Fruit fly (Drosophila melanogaster) whole organism, prepupa: ENCODE data around the gene mab-21.
A peak's percentile ranks its signal among the peaks of the same experiment; 100 is the strongest.

ENCODE experiments used
- Blimp-1 ChIP-seq: fragments of 200-800 bp; sonication (Bioruptor generic); optimal IDR thresholded peaks from 3 replicates; lab custom pipeline; 2017; ENCODE audit warnings: missing biosample characterization, missing genetic modification characterization, mild to moderate bottlenecking, moderate library complexity, missing genetic modification reagents
- CG10631 ChIP-seq: fragments of 200-800 bp; sonication (Bioruptor generic); optimal IDR thresholded peaks from 2 replicates; lab custom pipeline; 2016; ENCODE audit warnings: missing biosample characterization, missing genetic modification characterization
- CG11294 ChIP-seq: fragments of 200-800 bp; sonication (Bioruptor generic); IDR thresholded peaks from 2 replicates; pipeline ENCODE4 v1.3.6; 2022; ENCODE audit warnings: missing biosample characterization, missing genetic modification characterization
- CG15336 ChIP-seq: fragments of 200-800 bp; sonication (Bioruptor generic); IDR thresholded peaks from 2 replicates; pipeline ENCODE4 v1.3.6; 2022; ENCODE audit warnings: missing biosample characterization, missing genetic modification characterization
- CG1621 ChIP-seq: fragments of 200-800 bp; sonication (Bioruptor generic); optimal IDR thresholded peaks from 3 replicates; lab custom pipeline; 2018; ENCODE audit warnings: missing biosample characterization, mild to moderate bottlenecking, missing genetic modification characterization
- CG16779 ChIP-seq: fragments of 200-800 bp; sonication (Bioruptor generic); optimal IDR thresholded peaks from 3 replicates; lab custom pipeline; 2017; ENCODE audit warnings: missing biosample characterization, mild to moderate bottlenecking, missing genetic modification characterization
- CG3032 ChIP-seq: fragments of 200-800 bp; optimal IDR thresholded peaks from 2 replicates; lab custom pipeline; 2019; ENCODE audit warnings: missing biosample characterization, mild to moderate bottlenecking, missing genetic modification characterization, moderate library complexity
- CG31627 ChIP-seq: fragments of 200-800 bp; sonication (Bioruptor generic); optimal IDR thresholded peaks from 3 replicates; lab custom pipeline; 2016; ENCODE audit warnings: missing biosample characterization, missing genetic modification characterization
- CG34406 ChIP-seq: fragments of 200-800 bp; sonication (Bioruptor generic); optimal IDR thresholded peaks from 3 replicates; lab custom pipeline; 2016; ENCODE audit warnings: missing biosample characterization, missing genetic modification characterization
- CG3919 ChIP-seq: fragments of 200-800 bp; sonication (Bioruptor generic); optimal IDR thresholded peaks from 3 replicates; lab custom pipeline; 2016; ENCODE audit warnings: missing biosample characterization, missing genetic modification characterization
- CG4318 ChIP-seq: fragments of 200-800 bp; sonication (Bioruptor generic); optimal IDR thresholded peaks from 3 replicates; lab custom pipeline; 2017; ENCODE audit warnings: missing biosample characterization, mild to moderate bottlenecking, missing genetic modification characterization
- CG6163 ChIP-seq: fragments of 200-800 bp; sonication (Bioruptor generic); IDR thresholded peaks from 3 replicates; pipeline ENCODE4 v1.3.6; 2022; ENCODE audit warnings: missing biosample characterization, missing genetic modification characterization
- CG6792 ChIP-seq: fragments of 200-800 bp; sonication (Bioruptor generic); optimal IDR thresholded peaks from 3 replicates; lab custom pipeline; 2016; ENCODE audit warnings: missing biosample characterization, missing genetic modification characterization
- CG6808 ChIP-seq: fragments of 200-800 bp; sonication (Bioruptor generic); optimal IDR thresholded peaks from 3 replicates; lab custom pipeline; 2017; ENCODE audit warnings: missing biosample characterization, missing genetic modification characterization, mild to moderate bottlenecking, moderate library complexity, missing genetic modification reagents
- CG6854 ChIP-seq: fragments of 200-800 bp; sonication (Bioruptor generic); optimal IDR thresholded peaks from 2 replicates; lab custom pipeline; 2017; ENCODE audit warnings: missing biosample characterization, mild to moderate bottlenecking, missing genetic modification characterization
- CG7368 ChIP-seq: fragments of 200-800 bp; sonication (Bioruptor generic); optimal IDR thresholded peaks from 3 replicates; lab custom pipeline; 2016; ENCODE audit warnings: missing biosample characterization, missing genetic modification characterization
- CG8119 ChIP-seq: fragments of 200-800 bp; sonication (Bioruptor generic); IDR thresholded peaks from 3 replicates; pipeline ENCODE4 v1.3.6; 2022; ENCODE audit warnings: missing biosample characterization, missing genetic modification characterization
- CG8319 ChIP-seq: fragments of 200-800 bp; sonication (Bioruptor generic); optimal IDR thresholded peaks from 3 replicates; lab custom pipeline; 2016; ENCODE audit warnings: missing biosample characterization, missing genetic modification characterization
- CG8632 ChIP-seq: fragments of 200-800 bp; sonication (Bioruptor generic); optimal IDR thresholded peaks from 3 replicates; lab custom pipeline; 2016; ENCODE audit warnings: missing biosample characterization, missing genetic modification characterization
- CG9139 ChIP-seq: fragments of 200-800 bp; sonication (Bioruptor generic); optimal IDR thresholded peaks from 3 replicates; lab custom pipeline; 2017; ENCODE audit warnings: missing biosample characterization, mild to moderate bottlenecking, missing genetic modification characterization
- Eip75B ChIP-seq: fragments of 200-800 bp; sonication (Bioruptor generic); optimal IDR thresholded peaks from 3 replicates; lab custom pipeline; 2016; ENCODE audit warnings: missing biosample characterization, missing genetic modification characterization
- Eip93F ChIP-seq: fragments of 200-800 bp; sonication (Bioruptor generic); optimal IDR thresholded peaks from 2 replicates; lab custom pipeline; 2016; ENCODE audit warnings: missing biosample characterization, mild to moderate bottlenecking, missing genetic modification characterization
- Ets21C ChIP-seq: fragments of 200-800 bp; sonication (Bioruptor generic); optimal IDR thresholded peaks from 3 replicates; lab custom pipeline; 2016; ENCODE audit warnings: missing biosample characterization, missing genetic modification characterization
- Ets96B ChIP-seq: fragments of 200-800 bp; optimal IDR thresholded peaks from 2 replicates; lab custom pipeline; 2019; ENCODE audit warnings: missing biosample characterization, mild to moderate bottlenecking, missing genetic modification characterization, moderate library complexity
- Gug ChIP-seq: fragments of 200-800 bp; sonication (Bioruptor generic); IDR thresholded peaks from 2 replicates; pipeline ENCODE4 v1.3.6; 2022; ENCODE audit warnings: missing biosample characterization, missing genetic modification characterization
- Hr38 ChIP-seq: sonication (Bioruptor generic); optimal IDR thresholded peaks from 2 replicates; lab custom pipeline; 2016; ENCODE audit warnings: missing biosample characterization, missing genetic modification characterization
- Hr39 ChIP-seq: fragments of 200-800 bp; sonication (Bioruptor generic); optimal IDR thresholded peaks from 2 replicates; lab custom pipeline; 2016; ENCODE audit warnings: missing biosample characterization, missing genetic modification characterization
- Hr4 ChIP-seq: fragments of 200-800 bp; sonication (Bioruptor generic); optimal IDR thresholded peaks from 3 replicates; lab custom pipeline; 2016; ENCODE audit warnings: missing biosample characterization, missing genetic modification characterization
- Smox ChIP-seq: fragments of 200-800 bp; sonication (Bioruptor generic); optimal IDR thresholded peaks from 3 replicates; lab custom pipeline; 2016; ENCODE audit warnings: missing biosample characterization, missing genetic modification characterization
- Sox14 ChIP-seq: fragments of 200-800 bp; sonication (Bioruptor generic); optimal IDR thresholded peaks from 3 replicates; lab custom pipeline; 2016; ENCODE audit warnings: missing biosample characterization, missing genetic modification characterization
- Sox15 ChIP-seq: fragments of 200-800 bp; sonication (Bioruptor generic); optimal IDR thresholded peaks from 3 replicates; lab custom pipeline; 2016; ENCODE audit warnings: missing biosample characterization, missing genetic modification characterization
- achi ChIP-seq: fragments of 200-800 bp; sonication (Bioruptor generic); optimal IDR thresholded peaks from 3 replicates; lab custom pipeline; 2016; ENCODE audit warnings: missing biosample characterization, missing genetic modification characterization
- acj6 ChIP-seq: fragments of 200-800 bp; sonication (Bioruptor generic); optimal IDR thresholded peaks from 3 replicates; lab custom pipeline; 2016; ENCODE audit warnings: missing biosample characterization, missing genetic modification characterization
- cyc ChIP-seq: fragments of 200-800 bp; sonication (Bioruptor generic); optimal IDR thresholded peaks from 3 replicates; lab custom pipeline; 2016; ENCODE audit warnings: missing biosample characterization, missing genetic modification characterization
- dac ChIP-seq: fragments of 200-800 bp; sonication (Bioruptor generic); optimal IDR thresholded peaks from 2 replicates; lab custom pipeline; 2017; ENCODE audit warnings: missing biosample characterization, mild to moderate bottlenecking, missing genetic modification characterization
- dsx ChIP-seq: fragments of 200-800 bp; optimal IDR thresholded peaks from 3 replicates; lab custom pipeline; 2019; ENCODE audit warnings: missing biosample characterization, mild to moderate bottlenecking, missing genetic modification characterization, moderate library complexity; ENCODE audit not compliant: poor library complexity, severe bottlenecking
- eg ChIP-seq: fragments of 200-800 bp; sonication (Bioruptor generic); IDR thresholded peaks from 3 replicates; pipeline ENCODE4 v1.3.6; 2022; ENCODE audit warnings: missing biosample characterization, missing genetic modification characterization
- esn ChIP-seq: fragments of 200-800 bp; sonication (Bioruptor generic); optimal IDR thresholded peaks from 2 replicates; lab custom pipeline; 2016; ENCODE audit warnings: missing biosample characterization, mild to moderate bottlenecking, missing genetic modification characterization, moderate library complexity
- fd59A ChIP-seq: fragments of 200-800 bp; sonication (Bioruptor generic); optimal IDR thresholded peaks from 2 replicates; lab custom pipeline; 2017; ENCODE audit warnings: missing biosample characterization, mild to moderate bottlenecking, missing genetic modification characterization, missing genetic modification reagents
- fd85E ChIP-seq: fragments of 200-800 bp; sonication (Bioruptor generic); optimal IDR thresholded peaks from 3 replicates; lab custom pipeline; 2016; ENCODE audit warnings: missing biosample characterization, missing genetic modification characterization
- fkh ChIP-seq: fragments of 200-800 bp; sonication (Bioruptor generic); optimal IDR thresholded peaks from 3 replicates; lab custom pipeline; 2017; ENCODE audit warnings: missing biosample characterization, mild to moderate bottlenecking, missing genetic modification characterization, moderate library complexity
- net ChIP-seq: fragments of 200-800 bp; sonication (Bioruptor generic); optimal IDR thresholded peaks from 3 replicates; lab custom pipeline; 2016; ENCODE audit warnings: missing biosample characterization, missing genetic modification characterization
- salr ChIP-seq, 2 experiments: fragments of 200-800 bp; sonication (Bioruptor generic); optimal IDR thresholded peaks; 3 replicates each; lab custom pipeline; 2016 to 2018; ENCODE audit warnings: missing biosample characterization in 2 of 2, missing genetic modification characterization in 2 of 2, mild to moderate bottlenecking in 1 of 2
- spab ChIP-seq: fragments of 200-800 bp; sonication (Bioruptor generic); optimal IDR thresholded peaks from 2 replicates; lab custom pipeline; 2017; ENCODE audit warnings: missing biosample characterization, mild to moderate bottlenecking, missing genetic modification characterization, missing genetic modification reagents
- svp ChIP-seq: fragments of 200-800 bp; sonication (Bioruptor generic); peaks from one replicate; lab custom pipeline; 2016; ENCODE audit warnings: missing biosample characterization, missing genetic modification characterization
- topi ChIP-seq: fragments of 200-800 bp; sonication (Bioruptor generic); optimal IDR thresholded peaks from 3 replicates; lab custom pipeline; 2016; ENCODE audit warnings: missing biosample characterization, missing genetic modification characterization
- vri ChIP-seq: fragments of 200-800 bp; sonication (Bioruptor generic); optimal IDR thresholded peaks from 3 replicates; lab custom pipeline; 2016; ENCODE audit warnings: missing biosample characterization, mild to moderate bottlenecking, missing genetic modification characterization

mab-21 gene

dm6 chrX:6031692-6032091 is 18.7 kb upstream of the mab-21 start (continued):
- TF ChIP-seq CG34406 (GFP tag; lab: Kevin White, UChicago) (peak; percentile 12), dac (no peak), achi (GFP tag; lab: Kevin White, UChicago) (peak; percentile 36), CG3032 (tag; lab: Kevin White, UChicago) (peak; percentile 39), net (peak; percentile 2), CG10631 (GFP tag; lab: Kevin White, UChicago) (peak; percentile 35), Ets21C (peak; percentile 28)
- TF ChIP-seq, all 60 proteins: peak for 38

dm6 chrX:6030593-6030992 is 17.6 kb upstream of the mab-21 start:
- TF ChIP-seq CG6854 (GFP tag; lab: Kevin White, UChicago) (no peak), CG9139 (no peak), CG15336 (no peak), CG4318 (GFP tag; lab: Kevin White, UChicago) (no peak), CG7368 (no peak), CG1621 (tag; lab: Kevin White, UChicago) (no peak), net (no peak), Eip93F (GFP tag; lab: Kevin White, UChicago) (no peak), fkh (GFP tag; lab: Kevin White, UChicago) (no peak), Hr4 (GFP tag; lab: Kevin White, UChicago) (no peak), eg (GFP tag; lab: Robert Waterston, UW) (no peak), fd85E (no peak), CG6792 (GFP tag; lab: Kevin White, UChicago) (no peak), CG3032 (tag; lab: Kevin White, UChicago) (no peak), fd59A (GFP tag; lab: Kevin White, UChicago) (no peak), vri (no peak), CG10631 (GFP tag; lab: Kevin White, UChicago) (no peak), CG8319 (GFP tag; lab: Kevin White, UChicago) (no peak), acj6 (GFP tag; lab: Kevin White, UChicago) (no peak)

DNA sequence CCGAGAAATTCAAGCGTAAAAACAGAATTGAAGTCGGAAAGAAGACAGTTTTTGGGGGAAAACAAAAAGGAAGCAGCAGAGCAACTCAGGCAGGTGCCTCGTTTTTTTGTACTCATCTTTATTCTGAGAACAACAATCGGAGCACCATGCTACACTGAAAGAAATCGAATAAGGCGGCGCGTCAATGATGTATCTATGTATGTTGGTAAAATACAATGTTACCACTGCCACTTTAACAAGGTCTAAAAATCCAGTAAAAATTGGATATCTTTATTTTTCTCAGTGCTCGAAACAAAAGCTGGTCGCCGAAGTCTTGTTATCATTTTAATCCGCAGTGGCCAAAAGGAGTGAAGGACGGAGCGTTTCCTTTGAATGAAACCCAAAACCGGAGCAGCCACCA is 17.0 kb upstream of the mab-21 start:
- TF ChIP-seq CG3919 (peak; percentile 53), salr (GFP tag; optimal IDR thresholded peaks at IDR 0.05; lab: Kevin White, UChicago) (no peak), CG11294 (GFP tag; lab: Robert Waterston, UW) (no peak), Ets96B (peak; percentile 11), CG1621 (tag; lab: Kevin White, UChicago) (no peak), CG8119 (GFP tag; lab: Robert Waterston, UW) (no peak), topi (GFP tag; lab: Kevin White, UChicago) (peak; percentile 82), Blimp-1 (GFP tag; lab: Kevin White, UChicago) (peak; percentile 33), achi (GFP tag; lab: Kevin White, UChicago) (peak; percentile 26), Eip93F (GFP tag; lab: Kevin White, UChicago) (no peak), svp (GFP tag; lab: Kevin White, UChicago) (peak; percentile 89), CG9139 (no peak), Eip75B (peak; percentile 39), CG15336 (no peak), esn (peak; percentile 78), CG16779 (no peak), Hr39 (GFP tag; lab: Kevin White, UChicago) (peak; percentile 72), dsx (GFP tag; lab: Kevin White, UChicago) (no peak), CG31627 (GFP tag; lab: Kevin White, UChicago) (peak; percentile 69), CG34406 (GFP tag; lab: Kevin White, UChicago) (peak; percentile 28), CG8632 (GFP tag; lab: Kevin White, UChicago) (peak; percentile 0), Gug (GFP tag; lab: Robert Waterston, UW) (no peak), CG6163 (GFP tag; lab: Robert Waterston, UW) (peak; percentile 37; the same call in 1 of the 3 replicates), CG6854 (GFP tag; lab: Kevin White, UChicago) (peak; percentile 41), Sox14 (GFP tag; lab: Kevin White, UChicago) (no peak), dac (no peak), Ets21C (peak; percentile 61), CG3032 (tag; lab: Kevin White, UChicago) (no peak), Hr4 (GFP tag; lab: Kevin White, UChicago) (no peak), Sox15 (GFP tag; lab: Kevin White, UChicago) (peak; percentile 10), CG6808 (GFP tag; lab: Kevin White, UChicago) (no peak), Smox (GFP tag; lab: Kevin White, UChicago) (peak; percentile 70), Hr38 (GFP tag; lab: Kevin White, UChicago) (no peak), spab (GFP tag; lab: Kevin White, UChicago) (no peak), cyc (GFP tag; lab: Kevin White, UChicago) (peak; percentile 77), CG7368 (no peak), fd85E (no peak)
